Fruit fly (Drosophila melanogaster) S2 (cell line): ENCODE results near the gene CG13609.

Source experiments
- CG8478 ChIP-seq: fragments of >200 bp; optimal IDR thresholded peaks from 2 replicates; lab custom pipeline; 2018
- CTCF ChIP-seq, 2 experiments: fragments of >200 bp; optimal IDR thresholded peaks; 2 replicates each; lab custom pipeline; 2018

Gene CG13609

DNA sequence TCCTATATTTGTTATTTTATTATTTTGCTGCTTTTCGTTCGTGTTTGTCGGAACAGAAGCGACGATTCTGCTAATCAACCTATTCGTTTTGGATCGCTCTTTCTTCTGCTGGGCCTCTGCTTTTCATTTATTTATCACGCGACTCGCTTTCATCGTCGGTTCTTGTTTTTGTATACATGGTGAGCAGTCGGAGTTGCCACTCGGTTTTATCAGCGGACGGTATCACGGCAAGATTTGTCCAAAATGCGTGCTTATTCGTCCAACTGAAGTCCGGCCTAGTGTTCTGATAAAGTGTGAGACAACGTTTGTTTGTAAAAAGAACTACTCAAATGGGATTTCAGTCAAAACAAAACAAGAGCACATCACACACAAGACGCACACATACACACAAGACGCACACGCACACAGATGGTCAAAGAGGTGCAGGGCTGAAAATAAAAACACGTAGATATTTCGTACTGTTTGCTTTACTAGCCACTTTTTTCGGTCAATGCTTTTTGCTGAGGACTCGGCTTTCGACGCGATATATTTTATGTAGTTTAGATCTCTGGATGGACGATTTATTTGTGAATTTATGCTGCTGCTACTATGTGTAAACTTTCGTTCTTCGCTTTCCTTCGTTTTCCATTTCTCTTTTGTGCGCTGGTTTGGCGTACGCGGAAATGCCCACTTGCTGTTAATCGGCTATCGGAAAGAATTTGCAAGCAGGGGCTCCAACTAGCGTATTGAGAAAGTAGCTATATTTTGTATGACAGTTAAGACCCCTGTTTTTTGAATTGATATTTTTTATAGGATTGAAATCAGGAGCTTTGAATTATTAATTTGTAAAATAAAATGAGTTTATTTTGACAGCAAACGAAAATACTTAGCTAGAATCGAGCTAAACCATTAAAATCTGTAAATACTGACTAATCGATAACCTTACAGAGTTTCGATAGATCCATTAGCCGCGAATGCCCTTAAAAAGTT lies 5.2 kb upstream of the CG13609 start, which contains the start of gene twin:
twin (minus strand) TSS at position 632 of the 969 bp plus-strand sequence.
- TF ChIP-seq CTCF (optimal IDR thresholded peaks at IDR 0.05; lab: Kevin White, UChicago) (no peak), CG8478 (lab: Kevin White, UChicago) (no peak)

DNA sequence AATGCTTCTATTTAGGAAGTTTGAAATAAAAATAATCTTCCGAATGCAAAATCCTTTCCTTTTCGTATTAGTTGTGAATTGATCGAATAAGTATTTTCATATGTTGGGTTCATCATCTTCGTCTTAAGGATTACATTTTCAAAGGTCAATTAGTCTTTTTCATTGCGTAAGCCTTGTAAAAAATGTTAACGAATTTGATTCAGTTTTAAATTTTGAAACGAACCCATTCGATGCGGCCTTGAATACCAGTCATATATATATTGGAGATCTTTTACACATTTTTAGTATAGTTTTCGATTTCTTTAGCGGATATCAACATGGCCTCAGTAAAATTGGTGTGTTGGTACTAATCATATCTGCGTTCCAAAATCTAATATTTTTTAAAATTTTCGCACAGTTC lies 1.9 kb downstream of the CG13609 start, which contains the start of gene Acp95EF:
Acp95EF (plus strand) TSS at position 301 of the 400 bp plus-strand sequence.
- TF ChIP-seq CG8478 (lab: Kevin White, UChicago): no peak
- TF ChIP-seq CTCF (optimal IDR thresholded peaks at IDR 0.05; lab: Kevin White, UChicago): no peak

DNA sequence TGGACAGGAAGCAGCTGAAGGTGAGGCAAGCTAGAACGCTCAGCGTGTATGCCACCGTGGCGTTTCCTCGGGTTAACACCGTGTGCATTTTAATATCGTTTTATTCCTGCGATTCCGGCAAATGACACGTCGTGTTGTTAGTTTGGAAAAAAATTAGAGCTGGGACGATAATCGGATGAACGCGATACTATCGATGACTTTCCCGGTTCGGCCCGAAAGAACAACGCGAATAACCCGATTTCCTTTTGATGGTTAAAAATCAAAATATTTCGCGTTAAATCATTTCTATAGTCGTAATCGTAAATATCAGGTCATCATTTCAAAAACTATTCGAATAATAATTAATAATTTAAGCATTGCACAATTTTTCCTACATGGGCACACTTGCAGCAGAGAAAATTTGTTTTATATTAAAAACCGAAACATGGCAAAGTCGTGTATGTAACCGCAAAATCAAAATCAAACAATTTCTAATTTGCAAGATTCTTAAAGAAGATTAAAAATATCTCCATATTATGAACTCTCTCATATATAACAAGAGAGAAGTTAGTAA lies 3.1 kb downstream of the CG13609 start, which contains the start of gene Spase22-23:
Spase22-23 (minus strand) TSS at position 166 of the 553 bp plus-strand sequence.
- no peak for TF ChIP-seq CTCF (optimal IDR thresholded peaks at IDR 0.05; lab: Kevin White, UChicago)
- TF ChIP-seq CG8478 (lab: Kevin White, UChicago): no peak

DNA sequence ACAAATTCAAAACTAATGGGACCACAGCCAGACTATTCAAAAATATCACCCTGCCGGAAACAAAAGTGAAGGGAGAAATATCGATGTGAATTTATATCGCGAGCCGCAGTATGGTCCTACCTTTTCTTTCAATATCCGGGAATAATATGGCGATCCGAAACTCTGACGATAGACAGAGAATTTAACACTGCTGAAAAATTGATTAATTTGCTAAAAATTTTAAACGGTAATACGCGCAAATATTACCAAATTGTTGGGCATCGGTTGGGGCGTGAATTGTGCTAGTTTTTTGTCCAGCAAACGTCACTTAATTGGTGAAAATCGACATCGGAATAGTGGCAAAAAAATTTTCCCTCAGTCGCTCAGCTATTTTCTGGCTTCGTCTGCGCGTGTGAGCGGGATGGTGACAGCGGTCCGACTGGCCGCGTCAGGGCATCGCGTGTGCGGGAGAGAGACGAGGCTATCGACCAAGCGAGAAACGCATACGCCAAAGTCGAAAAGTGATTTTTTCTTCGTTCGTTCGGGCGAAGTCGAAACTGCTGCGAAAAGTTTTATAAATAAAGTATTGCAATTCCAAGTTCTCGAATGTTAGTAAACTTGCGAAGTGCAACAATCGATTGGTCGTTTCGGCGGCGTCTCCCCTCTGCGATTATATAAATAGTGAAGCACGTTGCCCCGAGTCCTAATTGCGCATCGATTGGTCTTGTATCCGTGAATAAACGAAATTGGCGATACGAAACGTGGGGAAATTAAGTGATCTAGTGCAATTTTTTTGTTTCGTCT lies 3.8 kb downstream of the CG13609 start, which contains the start of gene mask:
mask (plus strand) TSS at position 140 of the 783 bp plus-strand sequence.
- TF ChIP-seq CTCF (optimal IDR thresholded peaks at IDR 0.05; lab: Kevin White, UChicago) (no peak), CG8478 (lab: Kevin White, UChicago) (no peak)

DNA sequence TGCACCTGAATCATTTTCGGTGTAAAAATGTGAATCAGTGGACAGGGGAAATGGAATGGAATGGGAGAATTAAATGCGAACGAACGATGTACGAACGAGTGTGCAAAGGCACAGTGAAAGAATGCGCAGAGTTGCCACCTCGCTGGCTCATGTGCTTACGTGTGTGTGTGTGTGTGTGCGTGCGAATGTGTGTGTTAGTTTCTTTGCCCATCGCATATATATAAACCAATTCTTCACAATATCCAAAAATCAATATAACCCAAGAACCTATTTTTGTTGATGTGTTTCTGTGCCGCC lies 4.3 kb downstream of the CG13609 start:
- TF ChIP-seq CTCF (optimal IDR thresholded peaks at IDR 0.05; lab: Kevin White, UChicago) (no peak), CG8478 (lab: Kevin White, UChicago) (no peak)

DNA sequence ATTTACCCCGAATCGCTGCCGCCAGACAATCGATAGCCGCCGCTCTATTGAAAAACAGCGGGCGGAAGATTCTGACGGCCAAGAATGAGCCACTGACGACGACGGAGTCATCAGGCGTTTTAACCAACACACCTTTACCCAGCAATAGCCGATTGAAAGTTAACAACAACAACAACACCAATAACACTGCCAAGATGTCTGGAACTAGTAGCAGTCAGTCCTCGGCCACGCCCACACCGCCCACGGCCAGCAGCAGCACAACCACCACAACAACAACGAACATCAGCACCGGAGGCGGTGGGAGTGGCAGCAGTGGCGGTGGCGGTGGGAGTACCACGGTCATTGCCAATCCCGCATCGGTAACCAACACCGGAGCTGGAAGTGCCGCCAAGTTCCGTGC lies 5.1 kb downstream of the CG13609 start:
- no peak for TF ChIP-seq CTCF (optimal IDR thresholded peaks at IDR 0.05; lab: Kevin White, UChicago)
- TF ChIP-seq CG8478 (lab: Kevin White, UChicago): no peak

DNA sequence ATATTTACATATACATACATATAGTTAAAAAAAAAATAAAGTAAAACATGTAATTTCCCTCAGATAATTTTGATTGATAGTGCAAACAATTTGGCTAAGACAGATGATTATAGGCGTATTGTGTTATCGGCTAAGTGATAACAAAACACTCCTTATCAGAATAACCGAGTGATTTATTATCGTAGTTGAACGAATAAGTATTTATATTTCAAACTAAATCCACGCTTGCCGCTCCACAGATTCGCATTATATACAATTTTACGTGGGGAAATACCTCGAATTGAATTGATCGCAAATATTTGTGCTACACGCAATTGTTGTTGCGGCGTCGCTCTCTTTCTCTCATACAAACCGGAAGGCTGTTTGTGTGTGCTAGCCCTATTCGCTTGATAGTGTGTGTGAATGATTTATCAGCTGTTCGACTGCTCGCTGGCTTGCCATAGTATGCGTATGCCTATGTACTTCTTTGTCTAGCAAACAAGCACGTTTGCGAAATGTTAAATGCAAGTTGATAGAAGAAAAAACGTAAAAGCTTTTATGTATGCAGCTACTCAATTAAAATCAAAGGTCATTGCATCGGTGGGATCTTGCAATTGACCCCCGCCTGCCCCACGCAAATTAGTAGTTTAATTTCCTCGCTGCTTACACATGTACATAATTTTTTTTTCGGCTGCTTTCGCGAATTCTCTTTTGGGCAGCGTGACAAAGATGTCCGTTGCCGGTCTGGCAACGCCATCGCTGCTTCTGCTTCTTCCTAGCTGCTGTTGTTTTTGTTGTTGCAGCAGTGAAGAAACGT lies 6.7 kb downstream of the CG13609 start:
- TF ChIP-seq CTCF (optimal IDR thresholded peaks at IDR 0.05; lab: Kevin White, UChicago) (no peak), CG8478 (lab: Kevin White, UChicago) (no peak)

DNA sequence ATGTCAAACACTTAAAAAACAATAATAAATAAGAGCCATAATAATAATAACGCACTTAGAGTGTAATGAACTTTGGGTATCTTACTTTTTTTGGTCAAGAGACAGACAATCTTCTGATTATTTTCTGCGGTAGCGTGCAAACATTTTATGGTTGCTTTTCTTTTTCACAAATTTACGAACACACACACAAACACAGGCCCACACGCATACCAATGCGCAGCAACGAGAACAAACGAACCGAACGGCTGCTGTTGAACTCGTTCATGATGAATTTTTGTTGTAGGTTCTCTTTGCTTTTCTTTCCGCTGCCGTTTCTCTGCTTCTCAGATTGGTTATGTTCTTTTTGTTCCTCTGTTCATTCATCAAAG lies 7.3 kb downstream of the CG13609 start:
- TF ChIP-seq CG8478 (lab: Kevin White, UChicago): no peak
- no peak for TF ChIP-seq CTCF (optimal IDR thresholded peaks at IDR 0.05; lab: Kevin White, UChicago)

DNA sequence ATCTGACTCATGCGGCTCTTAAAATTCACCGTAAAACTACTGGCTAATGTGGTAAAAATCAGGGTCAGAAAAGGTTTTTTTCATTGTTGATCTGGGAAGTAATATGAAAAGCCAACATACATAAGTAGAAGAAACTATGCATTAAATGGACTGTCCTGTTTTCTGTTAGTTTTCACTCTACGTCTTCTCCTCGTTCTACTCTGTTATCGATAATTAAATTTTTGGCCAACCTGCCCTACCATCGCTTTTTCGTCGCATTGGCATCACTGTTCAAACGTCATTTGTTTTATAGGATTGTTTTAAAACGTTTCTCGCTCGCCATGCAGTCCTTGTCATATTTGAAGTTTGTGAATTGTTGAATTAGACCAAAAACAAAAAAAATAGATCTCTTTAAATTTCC lies 7.9 kb downstream of the CG13609 start:
- no peak for TF ChIP-seq CG8478 (lab: Kevin White, UChicago)
- no peak for TF ChIP-seq CTCF (optimal IDR thresholded peaks at IDR 0.05; lab: Kevin White, UChicago)

DNA sequence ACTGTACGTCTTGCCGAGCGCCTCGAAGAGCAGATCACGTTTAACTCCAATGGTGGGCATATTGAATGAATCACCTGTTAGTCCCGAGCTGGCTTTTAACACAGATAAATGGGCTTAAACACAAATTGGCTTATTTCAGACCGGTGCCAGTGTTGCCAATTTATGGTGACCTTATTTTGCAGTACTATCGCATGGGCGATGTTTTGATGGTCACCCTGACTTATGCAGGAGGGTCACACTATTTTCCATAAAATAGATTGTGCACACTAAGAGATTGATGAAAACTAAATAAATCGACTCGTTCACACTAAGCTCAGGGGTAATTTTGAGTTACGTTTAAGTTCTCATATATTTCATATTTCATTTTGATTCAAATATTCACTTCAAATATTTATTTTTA lies 25.7 kb downstream of the CG13609 start, which contains the start of gene beta-PheRS:
beta-PheRS (minus strand) TSS at position 186 of the 400 bp plus-strand sequence.
- no peak for TF ChIP-seq CG8478 (lab: Kevin White, UChicago)
- TF ChIP-seq CTCF (optimal IDR thresholded peaks at IDR 0.05; lab: Kevin White, UChicago): peak; percentile 37 to 45

DNA sequence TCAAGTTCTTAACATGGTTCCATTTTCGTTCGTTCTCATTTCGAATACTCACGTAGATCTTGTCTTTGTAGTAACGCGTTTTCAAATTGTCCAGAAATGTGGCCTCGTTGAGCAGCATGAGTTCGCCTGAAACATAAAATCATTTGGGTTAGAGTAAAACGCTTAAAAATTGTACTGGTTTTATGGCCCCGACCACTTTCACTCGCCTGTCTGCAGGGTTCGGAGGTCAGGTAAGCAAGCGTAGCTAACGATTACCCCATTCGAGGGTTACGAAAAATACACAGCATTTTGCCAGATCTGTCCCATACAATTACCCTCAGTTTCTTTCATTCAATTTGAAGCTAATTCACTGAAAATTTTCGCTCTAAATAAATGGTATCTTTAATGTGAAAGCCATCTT lies 31.5 kb downstream of the CG13609 start:
- no peak for TF ChIP-seq CTCF (optimal IDR thresholded peaks at IDR 0.05; lab: Kevin White, UChicago)
- no peak for TF ChIP-seq CG8478 (lab: Kevin White, UChicago)

DNA sequence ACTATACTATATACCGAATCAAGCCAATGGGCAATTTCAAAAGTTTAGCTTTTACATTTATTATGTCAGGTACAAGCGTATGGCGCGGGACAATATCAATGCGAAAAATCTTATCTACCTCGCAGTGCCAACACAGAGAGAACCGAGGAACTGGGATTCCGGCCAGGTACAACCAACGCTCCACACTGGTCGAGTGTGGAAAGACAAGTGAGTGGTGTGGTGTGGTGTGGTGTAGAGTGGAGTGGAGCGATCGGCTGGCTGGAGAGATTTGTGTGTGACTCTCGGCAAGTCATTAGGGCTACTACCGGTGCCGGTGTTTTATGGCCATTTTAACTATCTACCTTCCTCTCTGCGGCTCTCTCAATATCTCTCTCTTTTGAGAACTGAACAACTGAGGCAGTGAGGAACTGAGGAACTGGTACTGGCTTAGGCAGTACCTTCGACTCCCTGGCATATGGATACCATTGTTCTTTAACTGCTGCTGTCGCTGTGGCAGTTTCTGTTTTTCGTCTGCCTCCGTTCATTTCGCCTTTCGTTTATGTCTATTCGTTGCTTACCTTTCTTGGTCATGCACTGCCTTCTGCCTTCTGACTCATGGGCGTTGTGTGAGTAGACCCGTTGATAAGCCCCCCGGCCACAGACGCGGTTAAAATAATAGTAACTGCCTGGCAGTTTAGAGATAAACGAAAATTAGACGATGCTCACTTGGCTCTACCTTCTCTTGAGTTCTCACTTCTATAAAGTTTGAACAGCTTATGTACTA lies 32.6 kb downstream of the CG13609 start:
- no peak for TF ChIP-seq CTCF (optimal IDR thresholded peaks at IDR 0.05; lab: Kevin White, UChicago)
- TF ChIP-seq CG8478 (lab: Kevin White, UChicago): no peak

DNA sequence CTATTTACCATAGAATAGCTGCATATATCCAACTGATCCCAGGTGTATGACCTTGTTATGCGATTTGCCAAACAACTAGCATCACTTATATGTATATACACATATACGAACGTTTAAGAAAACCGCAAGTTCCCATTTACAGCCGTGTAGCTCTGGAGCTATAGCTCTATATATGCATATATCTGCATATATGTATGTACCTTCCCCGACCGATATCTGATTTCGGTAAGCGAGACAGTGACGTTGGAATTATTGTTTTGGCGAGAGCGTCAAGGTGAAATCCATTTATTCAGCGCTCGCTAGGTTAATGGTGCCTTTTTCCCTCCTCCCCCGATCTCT lies 33.2 kb downstream of the CG13609 start:
- TF ChIP-seq CTCF (optimal IDR thresholded peaks at IDR 0.05; lab: Kevin White, UChicago) (no peak), CG8478 (lab: Kevin White, UChicago) (no peak)
